Fruit fly (Drosophila melanogaster) whole organism, embryonic: ENCODE data around the gene PNKP.
A peak's percentile ranks its signal among the peaks of the same experiment; 100 is the strongest.

Source experiments
- Adf1 ChIP-seq: fragments of 200-800 bp; sonication (Bioruptor generic); IDR thresholded peaks from 2 replicates; pipeline ENCODE4 v1.3.6; 2022; ENCODE audit warnings: missing biosample characterization, missing genetic modification characterization
- BEAF-32 ChIP-seq: fragments of 200-800 bp; sonication (Bioruptor generic); optimal IDR thresholded peaks from 3 replicates; lab custom pipeline; 2017; ENCODE audit warnings: missing biosample characterization, missing genetic modification characterization, mild to moderate bottlenecking, moderate library complexity, missing genetic modification reagents
- CG15514 ChIP-seq: fragments of 200-800 bp; sonication (Bioruptor generic); optimal IDR thresholded peaks from 3 replicates; lab custom pipeline; 2017; ENCODE audit warnings: missing biosample characterization, missing genetic modification characterization, mild to moderate bottlenecking, moderate library complexity, missing genetic modification reagents
- CG4707 ChIP-seq: fragments of 200-800 bp; sonication (Bioruptor generic); optimal IDR thresholded peaks from 2 replicates; lab custom pipeline; 2018; ENCODE audit warnings: missing biosample characterization, mild to moderate bottlenecking, missing genetic modification characterization, moderate library complexity
- Dek ChIP-seq: fragments of 200-800 bp; sonication (Bioruptor generic); optimal IDR thresholded peaks from 3 replicates; lab custom pipeline; 2019; ENCODE audit warnings: missing biosample characterization, mild to moderate bottlenecking, missing genetic modification characterization, moderate library complexity
- H2.0 ChIP-seq: fragments of 200-800 bp; sonication (Bioruptor generic); IDR thresholded peaks from 2 replicates; pipeline ENCODE4 v1.3.6; 2022; ENCODE audit warnings: missing biosample characterization, missing genetic modification characterization
- Xrp1 ChIP-seq: fragments of 200-800 bp; sonication (Bioruptor generic); IDR thresholded peaks from 2 replicates; pipeline ENCODE4 v1.3.6; 2022; ENCODE audit warnings: missing biosample characterization, missing genetic modification characterization
- ap ChIP-seq: fragments of 200-800 bp; sonication (Bioruptor generic); IDR thresholded peaks from 2 replicates; pipeline ENCODE4 v1.3.6; 2022; ENCODE audit warnings: missing biosample characterization, missing genetic modification characterization
- sna ChIP-seq: fragments of 200-800 bp; sonication (Bioruptor generic); IDR thresholded peaks from 2 replicates; pipeline ENCODE4 v1.3.6; 2022; ENCODE audit warnings: missing biosample characterization, missing genetic modification characterization; ENCODE audit not compliant: partially characterized antibody
- usp ChIP-seq: fragments of >200 bp; optimal IDR thresholded peaks from 2 replicates; lab custom pipeline; 2017; ENCODE audit warnings: missing biosample characterization, missing genetic modification characterization

DNA sequence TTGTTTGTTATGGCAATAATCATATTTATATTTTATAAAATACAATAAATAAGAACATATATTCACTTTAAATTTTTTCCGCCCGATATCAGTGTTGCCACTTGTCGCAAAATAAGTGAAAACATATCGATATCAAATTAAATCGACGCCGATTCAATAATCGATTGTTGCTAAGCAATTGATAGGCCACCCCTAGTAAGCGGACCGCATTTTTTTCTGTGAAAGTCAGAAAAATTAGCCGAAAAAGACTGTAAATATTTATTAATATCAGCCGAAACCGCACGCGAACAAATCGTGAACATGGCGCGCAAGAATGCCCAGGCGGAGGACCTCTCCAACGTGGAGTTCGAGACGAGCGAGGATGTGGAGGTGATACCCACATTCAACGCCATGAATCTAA lies 30.3 kb downstream of the PNKP start, which contains the start of gene CG7483:
- TF ChIP-seq BEAF-32 (GFP tag; lab: Kevin White, UChicago), result peak; percentile 80
- no peak for TF ChIP-seq ap
- TF ChIP-seq Adf1 (GFP tag; lab: Robert Waterston, UW), result no peak
- peak; percentile 39 for TF ChIP-seq CG15514 (GFP tag; lab: Kevin White, UChicago)
- no peak for TF ChIP-seq Dek (tag; lab: Kevin White, UChicago)
- no peak for TF ChIP-seq usp (GFP tag; lab: Kevin White, UChicago)
- TF ChIP-seq CG4707 (GFP tag; lab: Kevin White, UChicago), result no peak
- TF ChIP-seq Xrp1, result no peak
- TF ChIP-seq sna (GFP tag; lab: Robert Waterston, UW), result peak; percentile 78
- no peak for TF ChIP-seq H2.0 (GFP tag; lab: Robert Waterston, UW)
